Worm (Caenorhabditis elegans) whole organism, mixed stage, embryonic: ENCODE results near the gene F57A8.1.
A peak's percentile ranks its signal among the peaks of the same experiment; 100 is the strongest.

ENCODE experiments used
- bed-3 ChIP-seq: fragments of 200-800 bp; sonication (Bioruptor generic); optimal IDR thresholded peaks from 3 replicates; lab custom pipeline; 2018; ENCODE audit warnings: mild to moderate bottlenecking, missing genetic modification characterization, moderate library complexity, missing compliant biosample characterization
- blmp-1 ChIP-seq: fragments of 150-350 bp; optimal IDR thresholded peaks from 2 replicates; lab custom pipeline; 2014; ENCODE audit warnings: missing biosample characterization, missing genetic modification characterization
- ceh-39 ChIP-seq: fragments of 150-350 bp; optimal IDR thresholded peaks from 2 replicates; lab custom pipeline; 2014; ENCODE audit warnings: missing biosample characterization, missing genetic modification characterization
- ceh-43 ChIP-seq: fragments of 200-800 bp; sonication (Bioruptor generic); optimal IDR thresholded peaks from 2 replicates; lab custom pipeline; 2018; ENCODE audit warnings: mild to moderate bottlenecking, missing genetic modification characterization, moderate library complexity, missing compliant biosample characterization
- ces-1 ChIP-seq: fragments of 150-350 bp; optimal IDR thresholded peaks from 2 replicates; lab custom pipeline; 2014; ENCODE audit warnings: missing biosample characterization, missing genetic modification reagents, missing genetic modification characterization
- cnd-1 ChIP-seq: fragments of 200-800 bp; sonication (Bioruptor generic); optimal IDR thresholded peaks from 2 replicates; lab custom pipeline; 2018; ENCODE audit warnings: mild to moderate bottlenecking, missing genetic modification characterization, missing compliant biosample characterization
- drap-1 ChIP-seq: fragments of 200-800 bp; sonication (Bioruptor generic); optimal IDR thresholded peaks from 3 replicates; lab custom pipeline; 2018; ENCODE audit warnings: mild to moderate bottlenecking, missing genetic modification characterization, missing compliant biosample characterization
- elt-1 ChIP-seq: sonication (generic microtip); optimal IDR thresholded peaks from 2 replicates; lab custom pipeline; 2017; ENCODE audit warnings: missing genetic modification characterization, mild to moderate bottlenecking, missing compliant biosample characterization, antibody characterized with exemption, moderate library complexity, borderline replicate concordance; ENCODE audit not compliant: insufficient read depth
- elt-3 ChIP-seq: fragments of 150-350 bp; optimal IDR thresholded peaks from 2 replicates; lab custom pipeline; 2014; ENCODE audit warnings: missing biosample characterization, missing genetic modification characterization
- ham-2 ChIP-seq: fragments of 200-800 bp; sonication (Bioruptor generic); optimal IDR thresholded peaks from 2 replicates; lab custom pipeline; 2018; ENCODE audit warnings: mild to moderate bottlenecking, missing genetic modification characterization, missing compliant biosample characterization
- hlh-1 ChIP-seq: fragments of 150-350 bp; optimal IDR thresholded peaks from 2 replicates; lab custom pipeline; 2014; ENCODE audit warnings: missing biosample characterization, missing genetic modification reagents, missing genetic modification characterization
- lsy-2 ChIP-seq: fragments of 150-350 bp; optimal IDR thresholded peaks from 2 replicates; lab custom pipeline; 2014; ENCODE audit warnings: missing biosample characterization, missing genetic modification characterization
- mab-5 ChIP-seq: fragments of 150-350 bp; optimal IDR thresholded peaks from 2 replicates; lab custom pipeline; 2014; ENCODE audit warnings: missing biosample characterization, missing genetic modification characterization
- mep-1 ChIP-seq: fragments of 150-350 bp; optimal IDR thresholded peaks from 2 replicates; lab custom pipeline; 2017; ENCODE audit warnings: missing biosample characterization, missing genetic modification reagents, missing genetic modification characterization, inconsistent platforms
- nhr-12 ChIP-seq: fragments of 150-350 bp; optimal IDR thresholded peaks from 2 replicates; lab custom pipeline; 2014; ENCODE audit warnings: missing biosample characterization, missing genetic modification characterization
- nhr-2 ChIP-seq: fragments of 150-350 bp; optimal IDR thresholded peaks from 2 replicates; lab custom pipeline; 2014; ENCODE audit warnings: missing biosample characterization, missing genetic modification characterization
- nhr-237 ChIP-seq: fragments of 150-350 bp; optimal IDR thresholded peaks from 2 replicates; lab custom pipeline; 2014; ENCODE audit warnings: missing biosample characterization, missing genetic modification characterization
- nhr-76 ChIP-seq: sonication (generic microtip); optimal IDR thresholded peaks from 2 replicates; lab custom pipeline; 2017; ENCODE audit warnings: missing biosample characterization, missing genetic modification characterization
- pha-4 ChIP-seq: fragments of 150-350 bp; optimal IDR thresholded peaks from 2 replicates; lab custom pipeline; 2018; ENCODE audit warnings: missing biosample characterization, missing genetic modification reagents, missing genetic modification characterization
- sem-2 ChIP-seq: fragments of 200-800 bp; sonication (Bioruptor generic); optimal IDR thresholded peaks from 2 replicates; lab custom pipeline; 2018; ENCODE audit warnings: mild to moderate bottlenecking, missing genetic modification characterization, missing compliant biosample characterization
- snpc-4 ChIP-seq: fragments of 150-350 bp; optimal IDR thresholded peaks from 2 replicates; lab custom pipeline; 2014; ENCODE audit warnings: missing biosample characterization, missing genetic modification characterization
- sptf-1 ChIP-seq: sonication (generic microtip); optimal IDR thresholded peaks from 2 replicates; lab custom pipeline; 2017; ENCODE audit warnings: mild to moderate bottlenecking, missing genetic modification characterization, moderate library complexity, missing compliant biosample characterization
- tbx-8 ChIP-seq: fragments of 200-800 bp; sonication (Bioruptor generic); optimal IDR thresholded peaks from 2 replicates; lab custom pipeline; 2018; ENCODE audit warnings: mild to moderate bottlenecking, missing genetic modification characterization, moderate library complexity, missing compliant biosample characterization
- unc-120 ChIP-seq: sonication (generic microtip); optimal IDR thresholded peaks from 2 replicates; lab custom pipeline; 2017; ENCODE audit warnings: missing genetic modification characterization, missing compliant biosample characterization; ENCODE audit not compliant: poor library complexity, severe bottlenecking
- zip-8 ChIP-seq: fragments of 150-350 bp; optimal IDR thresholded peaks from 2 replicates; lab custom pipeline; 2014; ENCODE audit warnings: missing biosample characterization, missing genetic modification characterization
- ztf-11 ChIP-seq: fragments of 150-350 bp; optimal IDR thresholded peaks from 2 replicates; lab custom pipeline; 2014; ENCODE audit warnings: missing biosample characterization, missing genetic modification characterization

Gene F57A8.1

ce11 chrV:10012639-10013038 is 24.5 kb upstream of the F57A8.1 start:
- no peak for TF ChIP-seq bed-3 (GFP tag; lab: Kevin White, UChicago)
- peak; percentile 38 for TF ChIP-seq elt-3 (tag; lab: Kevin White, UChicago)

ce11 chrV:10018291-10018690 is 18.8 kb upstream of the F57A8.1 start:
- TF ChIP-seq zip-8 (tag; lab: Kevin White, UChicago): no peak
- TF ChIP-seq mep-1 (tag; lab: Kevin White, UChicago): no peak
- no peak for TF ChIP-seq pha-4
- no peak for TF ChIP-seq ham-2 (GFP tag; lab: Kevin White, UChicago)
- no peak for TF ChIP-seq mab-5
- no peak for TF ChIP-seq nhr-76 (tag; lab: Kevin White, UChicago)
- no peak for TF ChIP-seq nhr-12 (tag; lab: Kevin White, UChicago)
- no peak for TF ChIP-seq bed-3 (GFP tag; lab: Kevin White, UChicago)
- TF ChIP-seq hlh-1: no peak
- TF ChIP-seq ceh-39 (tag; lab: Kevin White, UChicago): no peak
- no peak for TF ChIP-seq ztf-11

ce11 chrV:10019083-10019624 is 18.0 kb upstream of the F57A8.1 start:
- TF ChIP-seq nhr-2 (tag; lab: Kevin White, UChicago): no peak
- no peak for TF ChIP-seq blmp-1 (tag; lab: Kevin White, UChicago)
- TF ChIP-seq ceh-43 (GFP tag; lab: Kevin White, UChicago): no peak
- TF ChIP-seq elt-1 (tag; lab: Kevin White, UChicago): no peak

ce11 chrV:10019934-10020333 is 17.2 kb upstream of the F57A8.1 start:
- TF ChIP-seq nhr-12 (tag; lab: Kevin White, UChicago) (no peak), ces-1 (no peak), drap-1 (no peak)

ce11 chrV:10023062-10023536 is 14.0 kb upstream of the F57A8.1 start:
- TF ChIP-seq nhr-2 (tag; lab: Kevin White, UChicago) (no peak), tbx-8 (GFP tag; lab: Kevin White, UChicago) (no peak), cnd-1 (tag; lab: Kevin White, UChicago) (no peak), sptf-1 (tag; lab: Kevin White, UChicago) (no peak), snpc-4 (tag; lab: Kevin White, UChicago) (no peak), sem-2 (GFP tag; lab: Kevin White, UChicago) (no peak), drap-1 (no peak), blmp-1 (tag; lab: Kevin White, UChicago) (no peak), mab-5 (no peak), unc-120 (tag; lab: Kevin White, UChicago) (no peak), bed-3 (GFP tag; lab: Kevin White, UChicago) (no peak), ztf-11 (no peak), nhr-76 (tag; lab: Kevin White, UChicago) (no peak)

- TF ChIP-seq sptf-1 (tag; lab: Kevin White, UChicago): no peak
- TF ChIP-seq nhr-2 (tag; lab: Kevin White, UChicago): no peak
- TF ChIP-seq, all 35 proteins: peak for 0
Measured at ce11 chrV:10030992-10031383, 6.2 kb upstream of the F57A8.1 start, which contains the start of gene acl-2. Gene acl-2 (minus strand): TSS chrV:10031092.

- TF ChIP-seq ceh-43 (GFP tag; lab: Kevin White, UChicago): peak; percentile 4
- peak; percentile 32 for TF ChIP-seq nhr-237 (tag; lab: Kevin White, UChicago)
- no peak for TF ChIP-seq hlh-1
- TF ChIP-seq snpc-4 (tag; lab: Kevin White, UChicago): no peak
- peak; percentile 3 for TF ChIP-seq lsy-2 (tag; lab: Kevin White, UChicago)
- peak; percentile 23 for TF ChIP-seq ces-1
Measured at ce11 chrV:10031384-10032171, 5.6 kb upstream of the F57A8.1 start.
